Fruit fly (Drosophila melanogaster) whole organism, embryonic: Measurements from ENCODE around the gene CalpB.

Experiments used
- Abd-B ChIP-seq: fragments of 200-800 bp; sonication (Bioruptor generic); optimal IDR thresholded peaks from 2 replicates; lab custom pipeline; 2018; ENCODE audit warnings: missing biosample characterization, mild to moderate bottlenecking, missing genetic modification characterization, moderate library complexity
- Asciz ChIP-seq: fragments of 200-800 bp; sonication (Bioruptor generic); optimal IDR thresholded peaks from 2 replicates; lab custom pipeline; 2017; ENCODE audit warnings: missing biosample characterization, mild to moderate bottlenecking, missing genetic modification characterization, missing genetic modification reagents
- Atf6 ChIP-seq: fragments of 200-800 bp; sonication (Bioruptor generic); IDR thresholded peaks from 2 replicates; pipeline ENCODE4 v1.3.6; 2022; ENCODE audit warnings: missing biosample characterization, missing genetic modification characterization
- Blimp-1 ChIP-seq: fragments of 200-800 bp; sonication (Bioruptor generic); optimal IDR thresholded peaks from 3 replicates; lab custom pipeline; 2018; ENCODE audit warnings: missing biosample characterization, missing genetic modification characterization, mild to moderate bottlenecking, moderate library complexity, missing genetic modification reagents
- CG10147 ChIP-seq: fragments of 200-800 bp; sonication (Bioruptor generic); optimal IDR thresholded peaks from 2 replicates; lab custom pipeline; 2019; ENCODE audit warnings: missing biosample characterization, mild to moderate bottlenecking, missing genetic modification characterization, moderate library complexity
- CG10366 ChIP-seq: fragments of 200-800 bp; sonication (Bioruptor generic); IDR thresholded peaks from 2 replicates; pipeline ENCODE4 v1.3.6; 2022; ENCODE audit warnings: missing biosample characterization, missing genetic modification characterization
- CG11398 ChIP-seq: fragments of 200-800 bp; sonication (Bioruptor generic); optimal IDR thresholded peaks from 2 replicates; lab custom pipeline; 2016; ENCODE audit warnings: missing biosample characterization, missing genetic modification characterization
- CG12071 ChIP-seq: fragments of 200-800 bp; sonication (Bioruptor generic); optimal IDR thresholded peaks from 3 replicates; lab custom pipeline; 2018; ENCODE audit warnings: missing biosample characterization, mild to moderate bottlenecking, missing genetic modification characterization
- CG12219 ChIP-seq: fragments of 200-800 bp; sonication (Bioruptor generic); optimal IDR thresholded peaks from 3 replicates; lab custom pipeline; 2018; ENCODE audit warnings: missing biosample characterization, mild to moderate bottlenecking, missing genetic modification characterization
- CG12299 ChIP-seq: fragments of 200-800 bp; sonication (Bioruptor generic); optimal IDR thresholded peaks from 2 replicates; lab custom pipeline; 2018; ENCODE audit warnings: missing biosample characterization, mild to moderate bottlenecking, missing genetic modification characterization
- CG14965 ChIP-seq: fragments of 200-800 bp; sonication (Bioruptor generic); optimal IDR thresholded peaks from 2 replicates; lab custom pipeline; 2016; ENCODE audit warnings: missing biosample characterization, missing genetic modification characterization, borderline replicate concordance
- CG17328 ChIP-seq: fragments of 200-800 bp; sonication (Bioruptor generic); IDR thresholded peaks from 2 replicates; pipeline ENCODE4 v1.3.6; 2022; ENCODE audit warnings: missing biosample characterization, missing genetic modification characterization
- CG18011 ChIP-seq: fragments of 200-800 bp; sonication (Bioruptor generic); optimal IDR thresholded peaks from 2 replicates; lab custom pipeline; 2017; ENCODE audit warnings: missing biosample characterization, missing genetic modification characterization, mild to moderate bottlenecking, moderate library complexity, missing genotype
- CG18764 ChIP-seq: fragments of 200-800 bp; sonication (Bioruptor generic); optimal IDR thresholded peaks from 3 replicates; lab custom pipeline; 2016; ENCODE audit warnings: missing biosample characterization, missing genetic modification characterization
- CG2120 ChIP-seq: fragments of 200-800 bp; sonication (Bioruptor generic); optimal IDR thresholded peaks from 3 replicates; lab custom pipeline; 2016; ENCODE audit warnings: missing biosample characterization, missing genetic modification characterization
- CG3163 ChIP-seq: fragments of 200-800 bp; sonication (Bioruptor generic); optimal IDR thresholded peaks from 3 replicates; lab custom pipeline; 2016; ENCODE audit warnings: missing biosample characterization, missing genetic modification characterization
- CG4360 ChIP-seq: fragments of 200-800 bp; sonication (Bioruptor generic); IDR thresholded peaks from 2 replicates; pipeline ENCODE4 v1.3.6; 2022; ENCODE audit warnings: missing biosample characterization, missing genetic modification characterization
- CG43689 ChIP-seq: fragments of 200-800 bp; sonication (Bioruptor generic); IDR thresholded peaks from 2 replicates; pipeline ENCODE4 v1.3.6; 2022; ENCODE audit warnings: missing biosample characterization, missing genetic modification characterization
- CG7745 ChIP-seq: fragments of 200-800 bp; sonication (Bioruptor generic); optimal IDR thresholded peaks from 2 replicates; lab custom pipeline; 2018; ENCODE audit warnings: missing biosample characterization, mild to moderate bottlenecking, missing genetic modification characterization, moderate library complexity
- CG8281 ChIP-seq: fragments of 200-800 bp; sonication (Bioruptor generic); optimal IDR thresholded peaks from 2 replicates; lab custom pipeline; 2018; ENCODE audit warnings: missing biosample characterization, mild to moderate bottlenecking, missing genetic modification characterization, moderate library complexity
- CG8359 ChIP-seq: fragments of 200-800 bp; sonication (Bioruptor generic); optimal IDR thresholded peaks from 2 replicates; lab custom pipeline; 2017; ENCODE audit warnings: missing biosample characterization, mild to moderate bottlenecking, missing genetic modification characterization, borderline replicate concordance
- Camta ChIP-seq: fragments of 200-800 bp; sonication (Bioruptor generic); optimal IDR thresholded peaks from 2 replicates; lab custom pipeline; 2016; ENCODE audit warnings: missing biosample characterization, missing genetic modification characterization
- Dref ChIP-seq: fragments of 200-800 bp; sonication (Bioruptor generic); IDR thresholded peaks from 2 replicates; pipeline ENCODE4 v1.3.6; 2022; ENCODE audit warnings: missing biosample characterization, missing genetic modification characterization
- H15 ChIP-seq: fragments of 200-800 bp; sonication (Bioruptor generic); IDR thresholded peaks from 3 replicates; pipeline ENCODE4 v1.3.6; 2022; ENCODE audit warnings: missing biosample characterization, missing genetic modification characterization
- Hmr ChIP-seq: fragments of 200-800 bp; sonication (Bioruptor generic); optimal IDR thresholded peaks from 3 replicates; lab custom pipeline; 2017; ENCODE audit warnings: mild to moderate bottlenecking, missing biosample characterization, missing genetic modification reagents, missing genetic modification characterization
- Kr ChIP-seq: fragments of 200-800 bp; sonication (Bioruptor generic); optimal IDR thresholded peaks from 2 replicates; lab custom pipeline; 2017; ENCODE audit warnings: missing biosample characterization, mild to moderate bottlenecking, missing genetic modification characterization
- MBD-R2 ChIP-seq: fragments of 200-800 bp; sonication (Bioruptor generic); IDR thresholded peaks from 2 replicates; pipeline ENCODE4 v1.3.6; 2022; ENCODE audit warnings: missing biosample characterization, missing genetic modification characterization
- Opbp ChIP-seq: fragments of 200-800 bp; sonication (Bioruptor generic); IDR thresholded peaks from 3 replicates; pipeline ENCODE4 v1.3.6; 2022; ENCODE audit warnings: missing biosample characterization, missing genetic modification characterization; ENCODE audit not compliant: partially characterized antibody
- YL-1 ChIP-seq: fragments of 200-800 bp; sonication (Bioruptor generic); optimal IDR thresholded peaks from 3 replicates; lab custom pipeline; 2017; ENCODE audit warnings: missing biosample characterization, mild to moderate bottlenecking, missing genetic modification characterization
- al ChIP-seq: fragments of 200-800 bp; sonication (Bioruptor generic); IDR thresholded peaks from 2 replicates; pipeline ENCODE4 v1.3.6; 2022; ENCODE audit warnings: missing biosample characterization, missing genetic modification characterization
- bab2 ChIP-seq: fragments of 200-800 bp; sonication (Bioruptor generic); optimal IDR thresholded peaks from 2 replicates; lab custom pipeline; 2016; ENCODE audit warnings: missing biosample characterization, missing genetic modification characterization
- bbx ChIP-seq: fragments of 200-800 bp; sonication (Bioruptor generic); IDR thresholded peaks from 2 replicates; pipeline ENCODE4 v1.3.6; 2022; ENCODE audit warnings: missing biosample characterization, missing genetic modification characterization; ENCODE audit not compliant: partially characterized antibody
- chinmo ChIP-seq: fragments of 200-800 bp; sonication (Bioruptor generic); IDR thresholded peaks from 4 replicates; pipeline ENCODE4 v1.3.6; 2022; ENCODE audit warnings: missing biosample characterization, missing genetic modification characterization; ENCODE audit not compliant: partially characterized antibody
- dimm ChIP-seq: fragments of 200-800 bp; sonication (Bioruptor generic); IDR thresholded peaks from 2 replicates; pipeline ENCODE4 v1.3.6; 2022; ENCODE audit warnings: missing biosample characterization, missing genetic modification characterization
- en ChIP-seq: fragments of 200-800 bp; sonication (Bioruptor generic); optimal IDR thresholded peaks from 2 replicates; lab custom pipeline; 2016; ENCODE audit warnings: missing biosample characterization, missing genetic modification characterization
- esg ChIP-seq: fragments of 200-800 bp; sonication (Bioruptor generic); conservative IDR thresholded peaks from 2 replicates; pipeline ENCODE4 v1.3.6; 2022; ENCODE audit warnings: missing biosample characterization, missing genetic modification characterization
- exex ChIP-seq: fragments of 200-800 bp; sonication (Bioruptor generic); optimal IDR thresholded peaks from 4 replicates; lab custom pipeline; 2018; ENCODE audit warnings: missing biosample characterization, mild to moderate bottlenecking, missing genetic modification characterization, moderate library complexity
- inv ChIP-seq: fragments of 200-800 bp; sonication (Bioruptor generic); IDR thresholded peaks from 2 replicates; pipeline ENCODE4 v1.3.6; 2022; ENCODE audit warnings: missing biosample characterization, missing genetic modification characterization; ENCODE audit not compliant: partially characterized antibody
- lbe ChIP-seq: fragments of 200-800 bp; sonication (Bioruptor generic); optimal IDR thresholded peaks from 2 replicates; lab custom pipeline; 2016; ENCODE audit warnings: missing biosample characterization, mild to moderate bottlenecking, missing genetic modification characterization
- lmd ChIP-seq: fragments of 200-800 bp; sonication (Bioruptor generic); IDR thresholded peaks from 2 replicates; pipeline ENCODE4 v1.3.6; 2022; ENCODE audit warnings: missing biosample characterization, missing genetic modification characterization
- p53 ChIP-seq: fragments of 200-800 bp; sonication (Bioruptor generic); optimal IDR thresholded peaks from 2 replicates; lab custom pipeline; 2016; ENCODE audit warnings: missing biosample characterization, missing genetic modification characterization
- row ChIP-seq: fragments of 200-800 bp; sonication (Bioruptor generic); IDR thresholded peaks from 3 replicates; pipeline ENCODE4 v1.3.6; 2022; ENCODE audit warnings: missing biosample characterization, missing genetic modification characterization
- schlank ChIP-seq: fragments of 200-800 bp; sonication (Bioruptor generic); optimal IDR thresholded peaks from 2 replicates; lab custom pipeline; 2018; ENCODE audit warnings: missing biosample characterization, mild to moderate bottlenecking, missing genetic modification characterization
- sd ChIP-seq: fragments of 200-800 bp; sonication (Bioruptor generic); optimal IDR thresholded peaks from 3 replicates; lab custom pipeline; 2018; ENCODE audit warnings: missing biosample characterization, mild to moderate bottlenecking, missing genetic modification characterization, moderate library complexity
- slbo ChIP-seq: fragments of 200-800 bp; sonication (Bioruptor generic); IDR thresholded peaks from 2 replicates; pipeline ENCODE4 v1.3.6; 2022; ENCODE audit warnings: missing biosample characterization, missing genetic modification characterization
- sug ChIP-seq: fragments of 200-800 bp; optimal IDR thresholded peaks from 2 replicates; lab custom pipeline; 2019; ENCODE audit warnings: missing biosample characterization, mild to moderate bottlenecking, missing genetic modification characterization, moderate library complexity
- tio ChIP-seq: fragments of 200-800 bp; sonication (Bioruptor generic); optimal IDR thresholded peaks from 2 replicates; lab custom pipeline; 2017; ENCODE audit warnings: missing biosample characterization, missing genetic modification characterization, inconsistent platforms
- usp ChIP-seq: fragments of >200 bp; optimal IDR thresholded peaks from 2 replicates; lab custom pipeline; 2017; ENCODE audit warnings: missing biosample characterization, missing genetic modification characterization
- z ChIP-seq: fragments of 200-800 bp; sonication (Bioruptor generic); IDR thresholded peaks from 3 replicates; pipeline ENCODE4 v1.3.6; 2022; ENCODE audit warnings: missing biosample characterization, missing genetic modification characterization

Gene CalpB

DNA sequence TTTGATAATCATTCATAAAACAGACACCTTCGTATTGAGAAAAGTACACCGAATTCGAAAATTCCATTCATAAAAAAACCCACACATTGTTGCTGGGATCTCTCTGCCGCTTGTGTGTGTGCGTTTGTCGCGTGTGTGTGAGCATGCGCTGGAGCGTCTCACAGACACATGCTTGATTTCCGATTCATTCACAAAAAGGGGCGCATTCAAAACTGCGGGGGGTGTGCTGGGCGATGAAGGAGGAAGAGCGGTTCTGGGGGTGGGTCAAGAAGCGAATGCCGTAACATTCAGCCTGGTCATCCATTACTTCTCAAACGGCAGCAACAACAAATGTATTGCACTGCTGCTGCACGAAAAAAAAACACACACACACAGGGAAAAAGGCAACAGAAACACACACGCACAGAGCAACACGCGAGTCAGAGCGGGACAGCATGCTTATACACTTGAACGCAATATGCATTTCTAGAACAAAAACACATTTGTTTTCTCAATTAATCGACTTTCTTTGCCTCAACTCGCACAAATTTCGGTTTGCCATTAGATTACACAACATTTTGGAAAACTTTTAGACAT, 34.6 kb upstream of the CalpB start (continued):
- no peak for TF ChIP-seq Hmr (GFP tag; lab: Kevin White, UChicago)
- TF ChIP-seq YL-1 (GFP tag; lab: Kevin White, UChicago): peak; percentile 33
- no peak for TF ChIP-seq CG8359 (GFP tag; lab: Kevin White, UChicago)
- no peak for TF ChIP-seq H15
- no peak for TF ChIP-seq exex (tag; lab: Kevin White, UChicago)
- TF ChIP-seq Asciz: no peak
- no peak for TF ChIP-seq esg
- peak; percentile 15 for TF ChIP-seq CG12071 (GFP tag; lab: Kevin White, UChicago)
- TF ChIP-seq MBD-R2: no peak
- no peak for TF ChIP-seq dimm (GFP tag; lab: Robert Waterston, UW)
- TF ChIP-seq p53 (GFP tag; lab: Kevin White, UChicago): no peak
- no peak for TF ChIP-seq slbo (GFP tag; lab: Robert Waterston, UW)
- TF ChIP-seq sd (tag; lab: Kevin White, UChicago): peak; percentile 72
- TF ChIP-seq Abd-B: no peak
- peak; percentile 44; the same call in 1 of the 2 replicates for TF ChIP-seq Atf6 (GFP tag; lab: Robert Waterston, UW)
- TF ChIP-seq CG17328 (GFP tag; lab: Robert Waterston, UW): 0 out of 2 replicates have a peak, but pooled peaks have one; percentile 23
- TF ChIP-seq CG10147 (GFP tag; lab: Kevin White, UChicago): no peak
- no peak for TF ChIP-seq lmd
- no peak for TF ChIP-seq CG7745
- no peak for TF ChIP-seq CG18764 (GFP tag; lab: Kevin White, UChicago)
- no peak for TF ChIP-seq lbe (GFP tag; lab: Kevin White, UChicago)
- 0 out of 2 replicates have a peak, but pooled peaks have one; percentile 7 for TF ChIP-seq Dref
- no peak for TF ChIP-seq al (GFP tag; lab: Robert Waterston, UW)
- no peak for TF ChIP-seq tio (GFP tag; lab: Kevin White, UChicago)
- TF ChIP-seq CG12299: no peak
- TF ChIP-seq CG3163: no peak
- no peak for TF ChIP-seq CG14965 (GFP tag; lab: Kevin White, UChicago)
- no peak for TF ChIP-seq CG12219 (GFP tag; lab: Kevin White, UChicago)
- TF ChIP-seq sug: peak; percentile 80
- no peak for TF ChIP-seq Kr (GFP tag; lab: Kevin White, UChicago)
- no peak for TF ChIP-seq CG11398 (GFP tag; lab: Kevin White, UChicago)
- TF ChIP-seq CG2120: no peak
- no peak for TF ChIP-seq Camta (GFP tag; lab: Kevin White, UChicago)
- TF ChIP-seq CG8281: no peak

DNA sequence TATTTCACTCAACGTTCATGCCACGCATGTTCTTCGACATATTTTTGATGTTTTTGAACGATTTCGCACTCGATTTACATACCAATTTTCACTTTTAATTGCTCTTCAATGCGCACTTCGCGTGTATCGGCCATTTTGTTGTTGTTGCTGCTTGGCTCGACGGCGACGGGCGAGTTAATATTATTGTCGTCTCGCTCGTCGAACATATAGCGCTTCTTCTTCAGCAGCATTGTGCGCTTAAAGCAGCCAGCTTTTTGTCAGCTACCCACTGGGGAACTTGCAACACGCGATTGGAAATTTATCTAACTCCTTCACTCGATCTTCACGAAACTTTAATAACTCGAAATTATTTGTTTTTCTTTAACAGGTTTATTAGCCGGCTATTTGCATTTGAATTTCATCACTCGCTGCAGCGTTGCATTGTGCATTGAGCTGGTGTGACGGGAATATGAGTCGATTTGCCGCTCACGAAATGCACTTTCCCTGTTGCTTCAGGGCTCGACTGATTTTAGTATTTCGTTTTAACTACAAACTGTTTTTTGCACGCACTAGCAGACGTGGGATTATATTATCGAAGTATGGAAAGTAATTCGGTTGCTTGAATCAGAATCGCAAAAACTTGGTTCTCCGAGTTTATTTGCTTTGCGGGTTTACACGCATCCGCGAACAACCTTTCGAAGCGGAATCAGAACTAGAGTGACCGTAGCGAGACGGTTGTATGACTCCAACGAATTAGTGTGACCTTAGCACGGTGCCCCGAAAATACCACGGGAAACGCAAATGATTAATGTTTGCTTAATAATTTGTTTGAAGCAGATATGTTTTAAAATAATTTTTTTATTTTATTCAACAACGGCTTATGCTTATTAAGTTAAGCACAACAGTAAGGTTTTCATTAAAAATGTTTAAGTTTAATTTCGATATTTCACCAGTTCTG, 33.7 kb upstream of the CalpB start, which contains the start of gene RasGAP1:
TSS of gene RasGAP1 (minus strand) at position 703 of the 937 bp plus-strand sequence.
- TF ChIP-seq bbx (GFP tag; lab: Robert Waterston, UW): peak; percentile 54; the same call in 1 of the 2 replicates
- TF ChIP-seq CG10366 (GFP tag; lab: Robert Waterston, UW): no peak
- no peak for TF ChIP-seq usp (GFP tag; lab: Kevin White, UChicago)
- TF ChIP-seq CG4360 (GFP tag; lab: Robert Waterston, UW): peak; percentile 88
- peak; percentile 55; the same call in 2 of the 3 replicates for TF ChIP-seq Opbp (GFP tag; lab: Robert Waterston, UW)
- TF ChIP-seq chinmo: peak; percentile 94; the same call in 2 of the 4 replicates
- peak; percentile 18 for TF ChIP-seq CG12219 (GFP tag; lab: Kevin White, UChicago)
- TF ChIP-seq z (GFP tag; lab: Robert Waterston, UW): 0 out of 3 replicates have a peak, but pooled peaks have one; percentile 36
- TF ChIP-seq row (GFP tag; lab: Robert Waterston, UW): peak; percentile 11; the same call in 2 of the 3 replicates
- no peak for TF ChIP-seq bab2 (GFP tag; lab: Kevin White, UChicago)
- peak; percentile 98 for TF ChIP-seq CG18011
- no peak for TF ChIP-seq schlank (tag; lab: Kevin White, UChicago)
- peak; percentile 24 for TF ChIP-seq Blimp-1 (GFP tag; lab: Kevin White, UChicago)
- TF ChIP-seq CG43689 (GFP tag; lab: Robert Waterston, UW): no peak
- TF ChIP-seq en (GFP tag; lab: Kevin White, UChicago): no peak
- TF ChIP-seq inv (GFP tag; lab: Robert Waterston, UW): peak; percentile 28; the same call in 1 of the 2 replicates
